Fruit fly (Drosophila melanogaster) whole organism, adult: ENCODE data around the gene CecA2.

Experiments used
- CG11617 ChIP-seq: fragments of 200-800 bp; sonication (Bioruptor generic); optimal IDR thresholded peaks from 2 replicates; lab custom pipeline; 2017; ENCODE audit warnings: mild to moderate bottlenecking, missing biosample characterization, missing genetic modification reagents, missing genetic modification characterization
- CG14711 ChIP-seq: fragments of 200-800 bp; sonication (Bioruptor generic); optimal IDR thresholded peaks from 2 replicates; lab custom pipeline; 2018; ENCODE audit warnings: missing biosample characterization, mild to moderate bottlenecking, missing genetic modification characterization, moderate library complexity
- CG5204 ChIP-seq: fragments of 200-800 bp; sonication (Bioruptor generic); optimal IDR thresholded peaks from 2 replicates; lab custom pipeline; 2016; ENCODE audit warnings: missing biosample characterization, missing genetic modification characterization
- CG7101 ChIP-seq: fragments of 200-800 bp; sonication (Bioruptor generic); optimal IDR thresholded peaks from 2 replicates; lab custom pipeline; 2018; ENCODE audit warnings: missing biosample characterization, mild to moderate bottlenecking, missing genetic modification characterization, moderate library complexity
- Crg-1 ChIP-seq: fragments of 200-800 bp; sonication (Bioruptor generic); optimal IDR thresholded peaks from 2 replicates; lab custom pipeline; 2016; ENCODE audit warnings: missing biosample characterization, missing genetic modification characterization
- kay ChIP-seq: fragments of 200-800 bp; sonication (Bioruptor generic); peaks from one replicate; lab custom pipeline; 2016; ENCODE audit warnings: missing biosample characterization, missing genetic modification characterization, borderline replicate concordance
- tj ChIP-seq: fragments of 200-800 bp; sonication (Bioruptor generic); optimal IDR thresholded peaks from 3 replicates; lab custom pipeline; 2017; ENCODE audit warnings: missing biosample characterization, mild to moderate bottlenecking, missing genetic modification characterization, moderate library complexity

- TF ChIP-seq CG11617 (GFP tag; lab: Kevin White, UChicago): no peak
- no peak for TF ChIP-seq CG5204 (GFP tag; lab: Kevin White, UChicago)
- no peak for TF ChIP-seq CG7101 (tag; lab: Kevin White, UChicago)
- no peak for TF ChIP-seq tj
- no peak for TF ChIP-seq kay (GFP tag; lab: Kevin White, UChicago)
- TF ChIP-seq Crg-1 (GFP tag; lab: Kevin White, UChicago): no peak
- TF ChIP-seq CG14711 (tag; lab: Kevin White, UChicago): no peak
These were observed 35.6 kb upstream of the CecA2 start for dm6 chr3R:30176314-30176713.
